Worm (Caenorhabditis elegans) whole organism, young adult: ENCODE measurements around the gene nspe-3.
"Not testable (repeated sequence)": the region's sequence is repeated elsewhere in the genome, so short reads cannot be mapped to it uniquely, and the experiment has no call there.

Experiments used
- D2030.7 ChIP-seq: fragments of 200-800 bp; sonication (Bioruptor generic); IDR thresholded peaks from 2 replicates; pipeline ENCODE4 v1.3.6; 2022; ENCODE audit warnings: missing genetic modification reagents, missing genetic modification characterization, missing compliant biosample characterization
- F23B12.7 ChIP-seq: sonication (generic microtip); optimal IDR thresholded peaks from 2 replicates; lab custom pipeline; 2017; ENCODE audit warnings: missing genetic modification characterization, mild to moderate bottlenecking, missing compliant biosample characterization, antibody characterized with exemption, moderate library complexity; ENCODE audit not compliant: insufficient read depth
- F39B2.1 ChIP-seq: fragments of 200-800 bp; sonication (Bioruptor generic); IDR thresholded peaks from 2 replicates; pipeline ENCODE4 v1.3.6; 2022; ENCODE audit warnings: missing genetic modification reagents, missing genetic modification characterization, missing compliant biosample characterization
- ama-1 ChIP-seq, 3 experiments: fragments of 150-350 bp in 1 of 3; sonication (generic microtip) in 2 of 3; optimal IDR thresholded peaks; 2 replicates each; lab custom pipeline; 2014 to 2018; ENCODE audit warnings: missing biosample characterization in 2 of 3, missing genetic modification characterization in 2 of 3, missing genetic modification reagents in 2 of 3
- attf-3 ChIP-seq: fragments of 200-800 bp; sonication (Bioruptor generic); conservative IDR thresholded peaks from 2 replicates; pipeline ENCODE4 v1.3.6; 2022; ENCODE audit warnings: missing genetic modification reagents, missing genetic modification characterization, missing compliant biosample characterization
- bed-2 ChIP-seq: fragments of 200-800 bp; sonication (Bioruptor generic); IDR thresholded peaks from 2 replicates; pipeline ENCODE4 v1.3.6; 2022; ENCODE audit warnings: missing genetic modification reagents, missing genetic modification characterization, missing compliant biosample characterization
- ccch-3 ChIP-seq: fragments of 200-800 bp; sonication (Bioruptor generic); optimal IDR thresholded peaks from 2 replicates; lab custom pipeline; 2018; ENCODE audit warnings: mild to moderate bottlenecking, missing genetic modification characterization, missing compliant biosample characterization
- cebp-1 ChIP-seq, 2 experiments: fragments of 200-800 bp in 1 of 2; sonication (Bioruptor generic) in 1 of 2; sonication (generic microtip) in 1 of 2; IDR thresholded peaks in 1 of 2; optimal IDR thresholded peaks in 1 of 2; 2 replicates each; pipeline versions ENCODE4 v1.3.6 to Lab custom; 2017 to 2022; ENCODE audit warnings: missing compliant biosample characterization in 2 of 2, missing genetic modification characterization in 2 of 2, mild to moderate bottlenecking in 1 of 2, missing genetic modification reagents in 1 of 2, moderate library complexity in 1 of 2
- cebp-2 ChIP-seq: fragments of 200-800 bp; sonication (Bioruptor generic); IDR thresholded peaks from 2 replicates; pipeline ENCODE4 v1.3.6; 2022; ENCODE audit warnings: missing genetic modification characterization, missing compliant biosample characterization
- ceh-100 ChIP-seq: fragments of 200-800 bp; sonication (Bioruptor generic); IDR thresholded peaks from 2 replicates; pipeline ENCODE4 v1.3.6; 2022; ENCODE audit warnings: missing genetic modification reagents, missing genetic modification characterization, missing compliant biosample characterization
- ceh-27 ChIP-seq: fragments of 200-800 bp; sonication (Bioruptor generic); optimal IDR thresholded peaks from 2 replicates; lab custom pipeline; 2018; ENCODE audit warnings: mild to moderate bottlenecking, missing genetic modification characterization, moderate library complexity, missing compliant biosample characterization
- dox-1 ChIP-seq: fragments of 200-800 bp; sonication (Bioruptor generic); IDR thresholded peaks from 2 replicates; pipeline ENCODE4 v1.3.6; 2022; ENCODE audit warnings: missing genetic modification reagents, missing genetic modification characterization, missing compliant biosample characterization
- dpff-1 ChIP-seq: sonication (generic microtip); optimal IDR thresholded peaks from 2 replicates; lab custom pipeline; 2017; ENCODE audit warnings: mild to moderate bottlenecking, missing genetic modification characterization, missing compliant biosample characterization
- egrh-3 ChIP-seq: fragments of 200-800 bp; sonication (Bioruptor generic); IDR thresholded peaks from 2 replicates; pipeline ENCODE4 v1.3.6; 2022; ENCODE audit warnings: missing genetic modification reagents, missing genetic modification characterization, missing compliant biosample characterization
- ekl-4 ChIP-seq: fragments of 200-800 bp; sonication (Bioruptor generic); IDR thresholded peaks from 2 replicates; pipeline ENCODE4 v1.3.6; 2022; ENCODE audit warnings: missing genetic modification reagents, missing genetic modification characterization, missing compliant biosample characterization
- hlh-12 ChIP-seq: sonication (generic microtip); optimal IDR thresholded peaks from 2 replicates; lab custom pipeline; 2016; ENCODE audit warnings: missing genetic modification characterization, missing compliant biosample characterization
- lin-40 ChIP-seq: sonication (generic microtip); optimal IDR thresholded peaks from 2 replicates; lab custom pipeline; 2016; ENCODE audit warnings: missing genetic modification characterization, mild to moderate bottlenecking, missing compliant biosample characterization, missing genotype, missing genetic modification reagents
- madf-6 ChIP-seq: fragments of 200-800 bp; sonication (Bioruptor generic); IDR thresholded peaks from 2 replicates; pipeline ENCODE4 v1.3.6; 2022; ENCODE audit warnings: missing genetic modification reagents, missing genetic modification characterization, missing compliant biosample characterization
- madf-8 ChIP-seq: fragments of 200-800 bp; sonication (Bioruptor generic); conservative IDR thresholded peaks from 2 replicates; pipeline ENCODE4 v1.3.6; 2022; ENCODE audit warnings: missing genetic modification reagents, missing genetic modification characterization, missing compliant biosample characterization
- mes-4 ChIP-seq: sonication (generic microtip); optimal IDR thresholded peaks from 2 replicates; lab custom pipeline; 2016; ENCODE audit warnings: missing genotype, missing genetic modification characterization, missing compliant biosample characterization
- nhr-179 ChIP-seq: sonication (generic microtip); optimal IDR thresholded peaks from 2 replicates; lab custom pipeline; 2016; ENCODE audit warnings: mild to moderate bottlenecking, missing genetic modification characterization, missing compliant biosample characterization
- nhr-80 ChIP-seq: sonication (generic microtip); optimal IDR thresholded peaks from 2 replicates; lab custom pipeline; 2016; ENCODE audit warnings: missing genetic modification characterization, missing compliant biosample characterization
- pbrm-1 ChIP-seq: fragments of 200-800 bp; sonication (Bioruptor generic); IDR thresholded peaks from 2 replicates; pipeline ENCODE4 v1.3.6; 2022; ENCODE audit warnings: missing genetic modification reagents, missing genetic modification characterization, missing compliant biosample characterization
- pha-4 ChIP-seq: fragments of 150-350 bp; sonication (generic microtip); optimal IDR thresholded peaks from 2 replicates; lab custom pipeline; 2014; ENCODE audit warnings: missing biosample characterization, missing genetic modification reagents, missing genetic modification characterization
- rcor-1 ChIP-seq: fragments of 200-800 bp; sonication (Bioruptor generic); IDR thresholded peaks from 2 replicates; pipeline ENCODE4 v1.3.6; 2022; ENCODE audit warnings: missing genetic modification reagents, missing genetic modification characterization, missing compliant biosample characterization
- sdz-38 ChIP-seq: sonication (generic microtip); optimal IDR thresholded peaks from 2 replicates; lab custom pipeline; 2016; ENCODE audit warnings: missing genotype, missing genetic modification characterization, missing compliant biosample characterization
- sea-2 ChIP-seq: fragments of 200-800 bp; sonication (Bioruptor generic); IDR thresholded peaks from 2 replicates; pipeline ENCODE4 v1.3.6; 2022; ENCODE audit warnings: missing genetic modification characterization, missing compliant biosample characterization
- snpc-4 ChIP-seq, 5 experiments: fragments of 150-350 bp in 1 of 5; sonication (generic microtip) in 4 of 5; optimal IDR thresholded peaks; 2 replicates each; lab custom pipeline; 2014 to 2018; ENCODE audit warnings: missing genetic modification characterization in 5 of 5, missing biosample characterization in 3 of 5, antibody characterized with exemption in 2 of 5, mild to moderate bottlenecking in 2 of 5, missing compliant biosample characterization in 2 of 5, missing genotype in 2 of 5, moderate library complexity in 2 of 5, missing genetic modification reagents in 1 of 5
- unc-62 ChIP-seq: fragments of 150-350 bp; optimal IDR thresholded peaks from 2 replicates; lab custom pipeline; 2014; ENCODE audit warnings: missing biosample characterization, missing genetic modification reagents, missing genetic modification characterization
- zfh-2 ChIP-seq: fragments of 200-800 bp; sonication (Bioruptor generic); conservative IDR thresholded peaks from 2 replicates; pipeline ENCODE4 v1.3.6; 2022; ENCODE audit warnings: missing genetic modification reagents, missing genetic modification characterization, missing compliant biosample characterization
- zim-3 ChIP-seq: sonication (generic microtip); optimal IDR thresholded peaks from 2 replicates; lab custom pipeline; 2017; ENCODE audit warnings: mild to moderate bottlenecking, missing genetic modification characterization, moderate library complexity, missing compliant biosample characterization
- ztf-26 ChIP-seq: sonication (generic microtip); optimal IDR thresholded peaks from 2 replicates; lab custom pipeline; 2017; ENCODE audit warnings: missing genetic modification characterization, missing compliant biosample characterization

Gene nspe-3

DNA sequence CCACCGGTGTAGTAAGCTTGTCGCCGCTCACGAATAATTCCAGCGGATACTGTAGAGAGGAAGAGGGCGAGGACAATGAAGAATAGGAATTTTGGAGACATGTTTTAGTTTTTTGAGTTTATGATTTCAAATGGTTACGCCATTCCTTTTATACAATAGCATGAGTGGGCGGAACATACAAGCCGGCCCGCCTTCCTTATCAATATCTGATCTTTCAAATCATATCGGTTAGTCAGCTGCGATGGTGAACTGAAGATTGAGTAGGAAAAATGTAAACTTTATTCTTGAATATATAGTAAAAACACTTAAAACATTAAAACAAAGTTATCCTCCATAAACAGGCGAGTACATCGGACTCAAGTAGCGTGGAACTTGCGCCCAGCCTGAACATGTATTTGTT, 3.1 kb downstream of the nspe-3 start, which contains the start of gene nspe-1:
Gene nspe-1, minus strand, starts transcription at position 101 of the 400 bp plus-strand sequence.
- TF ChIP-seq nhr-80 (no peak), ccch-3 (GFP tag; lab: Kevin White, UChicago) (no peak), rcor-1 (GFP tag; lab: Robert Waterston, UW) (no peak), cebp-1 (GFP tag; IDR thresholded peaks at IDR 0.05; lab: Robert Waterston, UW) (no peak), cebp-1 (tag; optimal IDR thresholded peaks at IDR 0.05; lab: Kevin White, UChicago) (no peak), unc-62 (no peak), zim-3 (tag; lab: Kevin White, UChicago) (no peak)

DNA sequence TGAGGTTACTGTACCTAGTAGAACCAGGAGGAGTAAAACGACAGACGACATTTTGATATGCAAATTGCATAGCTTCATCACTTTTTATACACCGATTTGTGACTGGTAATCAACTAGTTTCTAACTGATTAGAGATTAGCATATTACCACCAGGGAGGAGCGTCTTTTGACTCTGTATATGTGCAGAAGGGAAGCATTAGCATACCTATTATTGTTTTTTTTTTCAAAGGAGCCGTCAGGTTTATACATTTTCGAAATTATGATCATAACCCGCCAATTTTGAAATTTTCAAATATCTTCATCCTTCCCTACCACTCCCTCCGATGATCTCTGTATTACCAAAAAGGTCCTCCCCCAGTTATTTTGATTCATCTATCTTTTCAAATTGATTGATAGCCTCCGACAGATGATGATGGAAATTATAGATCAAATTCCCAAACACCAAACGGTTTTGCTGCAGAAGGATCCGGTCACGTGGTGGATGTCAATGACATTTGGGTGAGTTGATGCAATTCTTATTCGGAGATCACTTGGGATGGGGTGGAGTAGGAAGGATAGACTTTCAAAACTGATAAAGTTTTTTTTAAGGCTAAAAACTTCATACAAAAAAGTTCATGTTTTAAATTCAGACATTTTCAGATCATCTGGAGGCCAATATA, 4.4 kb downstream of the nspe-3 start, which contains the start of gene nspe-8:
Gene nspe-8, minus strand, starts transcription at position 51 of the 659 bp plus-strand sequence.
- TF ChIP-seq hlh-12 (tag; lab: Kevin White, UChicago) (no peak), ztf-26 (tag; lab: Kevin White, UChicago) (no peak), unc-62 (no peak), nhr-179 (no peak), attf-3 (GFP tag; lab: Robert Waterston, UW) (no peak), ceh-100 (GFP tag; lab: Robert Waterston, UW) (no peak), D2030.7 (GFP tag; lab: Robert Waterston, UW) (no peak), ccch-3 (GFP tag; lab: Kevin White, UChicago) (no peak), pha-4 (tag; lab: Kevin White, UChicago) (no peak), F39B2.1 (no peak), sdz-38 (tag; lab: Kevin White, UChicago) (no peak)

DNA sequence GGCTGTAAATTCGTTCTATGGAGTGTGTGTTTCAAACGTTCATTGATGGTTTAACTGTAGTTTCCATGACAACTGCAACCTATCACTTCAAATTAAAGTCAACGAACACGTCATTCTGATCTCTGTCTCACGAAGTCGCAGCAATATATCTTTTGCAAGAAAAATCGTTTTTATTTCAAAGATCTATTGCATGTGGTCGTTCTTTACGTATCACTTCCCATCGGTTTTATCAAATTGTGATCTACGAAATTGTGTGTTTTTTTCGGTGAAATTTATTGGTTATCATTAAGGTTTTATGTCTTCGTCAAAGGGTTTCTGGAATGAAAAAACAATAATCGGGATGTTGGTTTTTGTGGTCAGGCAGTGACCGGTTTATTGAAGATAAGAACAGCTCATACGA, 5.2 kb downstream of the nspe-3 start:
- no peak for TF ChIP-seq dpff-1 (tag; lab: Kevin White, UChicago)
- no peak for TF ChIP-seq ama-1 (optimal IDR thresholded peaks at IDR 0.05; lab: Kevin White, UChicago)
- no peak for TF ChIP-seq ama-1 (GFP tag; optimal IDR thresholded peaks at IDR 0.05; lab: Kevin White, UChicago)
- TF ChIP-seq snpc-4 (GFP tag; optimal IDR thresholded peaks at IDR 0.05; lab: Kevin White, UChicago), result no peak
- TF ChIP-seq snpc-4 (tag; optimal IDR thresholded peaks at IDR 0.05; lab: Kevin White, UChicago), result no peak
- TF ChIP-seq madf-8 (GFP tag; lab: Robert Waterston, UW), result no peak
- TF ChIP-seq cebp-2 (GFP tag; lab: Robert Waterston, UW), result no peak
- no peak for TF ChIP-seq mes-4 (tag; lab: Kevin White, UChicago)

- TF ChIP-seq sea-2; egrh-3 (GFP tag; lab: Robert Waterston, UW); ekl-4: not testable (repeated sequence)
Measured at ce11 chrII:12624433-12624832, 6.7 kb downstream of the nspe-3 start, which contains the start of gene Y38E10A.14. Gene Y38E10A.14 (minus strand): TSS chrII:12624533.

- TF ChIP-seq dox-1 (no peak), ztf-26 (tag; lab: Kevin White, UChicago) (peak; percentile 8), lin-40 (tag; lab: Kevin White, UChicago) (peak; percentile 37)
Measured at ce11 chrII:12625673-12626072, 8.0 kb downstream of the nspe-3 start.

- no peak for TF ChIP-seq pbrm-1 (GFP tag; lab: Robert Waterston, UW)
- TF ChIP-seq zfh-2, result no peak
- TF ChIP-seq ceh-27 (GFP tag; lab: Kevin White, UChicago), result no peak
- no peak for TF ChIP-seq madf-6 (GFP tag; lab: Robert Waterston, UW)
- TF ChIP-seq lin-40 (tag; lab: Kevin White, UChicago), result no peak
- TF ChIP-seq F23B12.7 (tag; lab: Kevin White, UChicago), result no peak
- TF ChIP-seq rcor-1 (GFP tag; lab: Robert Waterston, UW), result no peak
- no peak for TF ChIP-seq bed-2 (GFP tag; lab: Robert Waterston, UW)
- TF ChIP-seq ama-1 (optimal IDR thresholded peaks at IDR 0.05; lab: Kevin White, UChicago), result no peak
- no peak for TF ChIP-seq ama-1 (GFP tag; optimal IDR thresholded peaks at IDR 0.05; lab: Kevin White, UChicago)
Measured at ce11 chrII:12626120-12626624, 8.5 kb downstream of the nspe-3 start.
